Worm (Caenorhabditis elegans) whole organism, L3 larva: ENCODE data around the gene srap-1.

Experiments
- R02D3.7 ChIP-seq: fragments of 150-350 bp; optimal IDR thresholded peaks from 2 replicates; lab custom pipeline; 2014; ENCODE audit warnings: missing biosample characterization, missing genetic modification characterization
- ZK546.5 ChIP-seq: sonication (generic microtip); optimal IDR thresholded peaks from 2 replicates; lab custom pipeline; 2017; ENCODE audit warnings: missing biosample characterization, missing genetic modification characterization
- aly-2 ChIP-seq: fragments of 150-350 bp; optimal IDR thresholded peaks from 2 replicates; lab custom pipeline; 2014; ENCODE audit warnings: missing biosample characterization, missing genetic modification characterization
- ama-1 ChIP-seq: fragments of 150-350 bp; optimal IDR thresholded peaks from 2 replicates; lab custom pipeline; 2018
- ceh-16 ChIP-seq: sonication (generic microtip); optimal IDR thresholded peaks from 2 replicates; lab custom pipeline; 2017; ENCODE audit warnings: missing biosample characterization, missing genetic modification characterization
- ceh-28 ChIP-seq: fragments of 150-350 bp; optimal IDR thresholded peaks from 2 replicates; lab custom pipeline; 2014; ENCODE audit warnings: missing biosample characterization, missing genetic modification reagents, missing genetic modification characterization
- ceh-82 ChIP-seq: fragments of 150-350 bp; optimal IDR thresholded peaks from 2 replicates; lab custom pipeline; 2014; ENCODE audit warnings: missing biosample characterization, missing genetic modification characterization
- ceh-9 ChIP-seq: sonication (generic microtip); optimal IDR thresholded peaks from 2 replicates; lab custom pipeline; 2018; ENCODE audit warnings: missing biosample characterization, missing genetic modification characterization
- egl-27 ChIP-seq: sonication (generic microtip); optimal IDR thresholded peaks from 4 replicates; lab custom pipeline; 2017; ENCODE audit warnings: missing biosample characterization, missing genetic modification reagents, missing genetic modification characterization
- egl-5 ChIP-seq: fragments of 150-350 bp; optimal IDR thresholded peaks from 2 replicates; lab custom pipeline; 2017; ENCODE audit warnings: missing biosample characterization, missing genetic modification reagents, missing genetic modification characterization, inconsistent platforms
- elt-2 ChIP-seq: sonication (generic microtip); optimal IDR thresholded peaks from 2 replicates; lab custom pipeline; 2016; ENCODE audit warnings: missing genetic modification reagents, mild to moderate bottlenecking, missing genetic modification characterization, missing compliant biosample characterization
- elt-3 ChIP-seq, 3 experiments: fragments of 150-350 bp in 1 of 3; sonication (generic microtip) in 2 of 3; optimal IDR thresholded peaks; 2 replicates in 2 of 3; 4 replicates in 1 of 3; lab custom pipeline; 2014 to 2017; ENCODE audit warnings: missing biosample characterization in 3 of 3, missing genetic modification characterization in 3 of 3
- fkh-2 ChIP-seq: fragments of 150-350 bp; optimal IDR thresholded peaks from 2 replicates; lab custom pipeline; 2014; ENCODE audit warnings: missing biosample characterization, missing genetic modification reagents, missing genetic modification characterization
- hmg-11 ChIP-seq: sonication (generic microtip); optimal IDR thresholded peaks from 2 replicates; lab custom pipeline; 2016; ENCODE audit warnings: missing genetic modification characterization, missing compliant biosample characterization
- lin-15B ChIP-seq: fragments of 150-350 bp; optimal IDR thresholded peaks from 2 replicates; lab custom pipeline; 2014; ENCODE audit warnings: missing biosample characterization, missing genetic modification characterization
- lin-39 ChIP-seq: fragments of 150-350 bp; optimal IDR thresholded peaks from 2 replicates; lab custom pipeline; 2018; ENCODE audit warnings: missing biosample characterization, missing genetic modification reagents, missing genetic modification characterization
- lsy-12 ChIP-seq: sonication (generic microtip); optimal IDR thresholded peaks from 2 replicates; lab custom pipeline; 2016; ENCODE audit warnings: mild to moderate bottlenecking, missing genetic modification characterization, missing compliant biosample characterization
- mml-1 ChIP-seq: fragments of 150-350 bp; sonication (generic microtip); optimal IDR thresholded peaks from 3 replicates; lab custom pipeline; 2014; ENCODE audit warnings: missing biosample characterization, missing genetic modification characterization
- nfya-1 ChIP-seq: sonication (generic microtip); optimal IDR thresholded peaks from 2 replicates; lab custom pipeline; 2017; ENCODE audit warnings: missing genetic modification characterization, mild to moderate bottlenecking, missing compliant biosample characterization, antibody characterized with exemption, moderate library complexity; ENCODE audit not compliant: insufficient read depth
- nhr-11 ChIP-seq: fragments of 150-350 bp; optimal IDR thresholded peaks from 2 replicates; lab custom pipeline; 2014; ENCODE audit warnings: missing biosample characterization, missing genetic modification characterization
- nhr-12 ChIP-seq: fragments of 150-350 bp; optimal IDR thresholded peaks from 2 replicates; lab custom pipeline; 2014; ENCODE audit warnings: missing biosample characterization, missing genetic modification characterization
- nhr-23 ChIP-seq: fragments of 150-350 bp; optimal IDR thresholded peaks from 2 replicates; lab custom pipeline; 2014; ENCODE audit warnings: missing biosample characterization, missing genetic modification reagents, missing genetic modification characterization
- nhr-237 ChIP-seq: fragments of 150-350 bp; optimal IDR thresholded peaks from 2 replicates; lab custom pipeline; 2014; ENCODE audit warnings: missing biosample characterization, missing genetic modification characterization
- nhr-25 ChIP-seq: sonication (generic microtip); optimal IDR thresholded peaks from 2 replicates; lab custom pipeline; 2017; ENCODE audit warnings: missing biosample characterization, missing genetic modification characterization
- nhr-28 ChIP-seq: fragments of 150-350 bp; optimal IDR thresholded peaks from 2 replicates; lab custom pipeline; 2014; ENCODE audit warnings: missing biosample characterization, missing genetic modification characterization
- nhr-43 ChIP-seq: sonication (generic microtip); optimal IDR thresholded peaks from 2 replicates; lab custom pipeline; 2016; ENCODE audit warnings: mild to moderate bottlenecking, missing genetic modification characterization, missing compliant biosample characterization; ENCODE audit not compliant: poor library complexity, severe bottlenecking
- nhr-67 ChIP-seq: fragments of 150-350 bp; optimal IDR thresholded peaks from 2 replicates; lab custom pipeline; 2014; ENCODE audit warnings: missing biosample characterization, missing genetic modification characterization
- nhr-77 ChIP-seq: fragments of 150-350 bp; optimal IDR thresholded peaks from 2 replicates; lab custom pipeline; 2014; ENCODE audit warnings: missing biosample characterization, missing genetic modification characterization
- pha-4 ChIP-seq: fragments of 150-350 bp; optimal IDR thresholded peaks from 2 replicates; lab custom pipeline; 2014; ENCODE audit warnings: missing biosample characterization, missing genetic modification reagents, missing genetic modification characterization
- skn-1 ChIP-seq: fragments of 150-350 bp; optimal IDR thresholded peaks from 2 replicates; lab custom pipeline; 2014; ENCODE audit warnings: missing biosample characterization, missing genetic modification characterization
- snpc-4 ChIP-seq: fragments of 150-350 bp; optimal IDR thresholded peaks from 2 replicates; lab custom pipeline; 2014; ENCODE audit warnings: missing biosample characterization, missing genetic modification characterization
- tbx-2 ChIP-seq: sonication (generic microtip); optimal IDR thresholded peaks from 2 replicates; lab custom pipeline; 2016; ENCODE audit warnings: mild to moderate bottlenecking, missing genetic modification characterization, missing compliant biosample characterization
- unc-39 ChIP-seq: sonication (generic microtip); optimal IDR thresholded peaks from 4 replicates; lab custom pipeline; 2017; ENCODE audit warnings: missing biosample characterization, missing genetic modification characterization
- zag-1 ChIP-seq: fragments of 150-350 bp; optimal IDR thresholded peaks from 2 replicates; lab custom pipeline; 2014; ENCODE audit warnings: missing biosample characterization, missing genetic modification characterization
- ztf-4 ChIP-seq: fragments of 150-350 bp; optimal IDR thresholded peaks from 2 replicates; lab custom pipeline; 2014; ENCODE audit warnings: missing biosample characterization, missing genetic modification characterization

Gene srap-1

DNA sequence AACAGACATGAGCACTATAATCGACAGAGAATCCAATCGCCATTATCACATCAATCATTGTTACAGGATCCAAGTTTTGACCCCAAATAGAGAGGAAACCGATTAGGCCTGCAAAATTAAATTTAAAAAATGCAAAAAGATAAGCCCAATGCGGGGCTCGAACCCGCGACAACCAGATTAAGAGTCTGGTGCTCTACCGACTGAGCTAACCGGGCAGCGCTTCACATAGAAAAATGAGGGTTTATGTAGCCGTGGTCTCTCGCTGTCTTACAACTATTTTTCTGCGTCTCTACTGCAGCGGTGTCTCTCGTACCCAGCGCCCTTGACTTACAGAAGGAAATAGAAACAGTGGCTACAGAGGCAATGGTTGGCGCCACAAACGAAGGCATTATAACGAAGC is 45.4 kb upstream of the srap-1 start (continued):
- TF ChIP-seq ZK546.5 (tag; lab: Kevin White, UChicago) = no peak
- TF ChIP-seq mml-1 (tag; lab: Kevin White, UChicago) = no peak
- TF ChIP-seq snpc-4 (tag; lab: Kevin White, UChicago) = peak; percentile 3
- TF ChIP-seq nhr-67 (tag; lab: Kevin White, UChicago) = no peak
- TF ChIP-seq unc-39 (tag; lab: Kevin White, UChicago) = no peak
- TF ChIP-seq lsy-12 (tag; lab: Kevin White, UChicago) = no peak
- TF ChIP-seq skn-1 (tag; lab: Kevin White, UChicago) = no peak
- TF ChIP-seq nhr-25 (tag; lab: Kevin White, UChicago) = peak; percentile 42
- no peak for TF ChIP-seq egl-5 (tag; lab: Kevin White, UChicago)
- no peak for TF ChIP-seq nhr-11 (tag; lab: Kevin White, UChicago)
- no peak for TF ChIP-seq egl-27 (tag; lab: Kevin White, UChicago)
- no peak for TF ChIP-seq ztf-4 (tag; lab: Kevin White, UChicago)
- TF ChIP-seq nhr-12 = no peak
- TF ChIP-seq fkh-2 (tag; lab: Kevin White, UChicago) = no peak
- no peak for TF ChIP-seq nhr-28
- peak; percentile 77 for TF ChIP-seq hmg-11 (tag; lab: Kevin White, UChicago)

DNA sequence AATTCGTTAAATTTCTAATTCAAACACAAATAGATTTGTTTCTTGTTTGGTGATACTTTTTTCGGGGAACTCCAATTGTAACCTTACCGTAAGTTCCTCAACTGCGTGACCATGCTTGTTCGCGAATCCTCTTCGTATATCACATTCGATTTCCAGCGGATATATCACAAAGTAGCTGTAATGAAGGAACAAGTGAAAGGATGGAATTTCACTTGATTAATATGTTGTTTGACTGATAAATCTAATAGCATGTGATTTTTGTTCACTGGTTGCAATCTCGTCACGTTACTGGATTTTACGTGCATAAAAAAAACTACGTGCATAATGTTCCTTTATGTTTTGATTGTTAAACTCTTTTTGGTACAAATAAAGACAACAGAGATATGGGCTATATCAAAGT is 41.3 kb upstream of the srap-1 start:
- TF ChIP-seq nhr-25 (tag; lab: Kevin White, UChicago) (peak; percentile 26), zag-1 (tag; lab: Kevin White, UChicago) (no peak)
- TF ChIP-seq, all 47 proteins: peak for 1

DNA sequence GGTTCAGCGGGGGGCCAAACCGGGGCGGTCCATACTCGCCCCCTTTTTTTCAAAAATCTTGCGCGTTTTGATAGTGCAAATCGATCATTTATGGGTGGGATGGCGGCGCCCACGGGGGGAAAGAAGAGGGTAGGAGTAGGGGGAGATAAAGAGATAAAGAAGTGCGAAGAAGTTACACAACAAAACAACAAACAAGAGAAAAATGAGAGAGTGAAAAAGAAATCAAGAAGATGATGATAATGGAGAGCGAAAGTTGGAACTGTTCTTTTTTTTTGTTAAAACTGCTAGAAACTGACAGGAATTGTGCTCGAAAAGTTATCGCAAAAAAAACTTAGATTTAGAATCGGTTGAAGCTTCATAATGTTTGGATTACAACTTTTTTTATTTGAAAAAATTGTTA is 40.6 kb upstream of the srap-1 start, which contains the start of gene ptr-13:
Gene ptr-13, minus strand, starts transcription at position 92 of the 400 bp plus-strand sequence.
- TF ChIP-seq elt-3 (tag; optimal IDR thresholded peaks at IDR 0.05; lab: Kevin White, UChicago) = peak in 1 of 3 experiments; percentile 24
- TF ChIP-seq nhr-237 = no peak

DNA sequence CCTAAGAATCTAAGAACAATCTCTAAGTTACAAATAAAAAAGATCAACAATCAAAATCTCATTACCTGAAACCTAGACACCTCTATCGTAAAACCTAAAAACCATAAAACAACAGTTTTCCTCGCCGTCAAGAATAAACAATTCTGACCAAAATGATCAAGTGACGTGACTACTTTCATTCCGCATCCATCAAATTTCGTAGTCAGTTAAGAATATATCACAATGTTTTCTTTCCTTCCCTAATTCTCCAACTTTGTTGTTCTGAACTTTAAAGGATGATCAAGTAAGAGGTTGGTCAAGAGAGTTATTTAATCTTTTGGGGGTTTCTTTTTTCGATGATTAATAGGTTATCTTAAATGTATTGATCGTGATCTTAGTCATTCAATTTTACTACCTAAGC is 39.7 kb upstream of the srap-1 start:
- TF ChIP-seq nhr-43 (tag; lab: Kevin White, UChicago) (no peak), elt-2 (tag; lab: Kevin White, UChicago) (no peak)
- TF ChIP-seq, all 47 proteins: peak for 0

DNA sequence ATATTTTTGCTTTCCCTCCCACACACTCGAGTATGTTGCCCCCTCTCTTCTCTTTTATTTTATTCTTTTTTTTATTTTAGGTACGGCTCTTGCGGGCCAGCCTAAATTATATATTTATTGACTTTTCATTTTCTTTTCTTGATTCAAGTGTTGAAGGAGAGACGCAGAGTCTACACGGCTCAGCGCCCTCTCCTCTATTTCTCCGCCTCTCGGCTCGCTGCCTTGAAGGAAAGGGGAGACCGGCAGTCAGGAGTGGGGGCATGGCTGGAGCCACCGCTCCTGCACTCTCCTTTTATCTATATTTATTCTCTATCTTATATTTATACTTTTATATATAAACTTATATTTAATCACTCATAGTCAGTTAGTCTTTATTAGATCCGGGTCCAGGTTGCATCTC is 36.6 kb upstream of the srap-1 start:
- TF ChIP-seq nfya-1 (tag; lab: Kevin White, UChicago) (peak; percentile 40), snpc-4 (tag; lab: Kevin White, UChicago) (peak; percentile 69), ceh-9 (tag; lab: Kevin White, UChicago) (no peak), pha-4 (tag; lab: Kevin White, UChicago) (peak; percentile 43)

DNA sequence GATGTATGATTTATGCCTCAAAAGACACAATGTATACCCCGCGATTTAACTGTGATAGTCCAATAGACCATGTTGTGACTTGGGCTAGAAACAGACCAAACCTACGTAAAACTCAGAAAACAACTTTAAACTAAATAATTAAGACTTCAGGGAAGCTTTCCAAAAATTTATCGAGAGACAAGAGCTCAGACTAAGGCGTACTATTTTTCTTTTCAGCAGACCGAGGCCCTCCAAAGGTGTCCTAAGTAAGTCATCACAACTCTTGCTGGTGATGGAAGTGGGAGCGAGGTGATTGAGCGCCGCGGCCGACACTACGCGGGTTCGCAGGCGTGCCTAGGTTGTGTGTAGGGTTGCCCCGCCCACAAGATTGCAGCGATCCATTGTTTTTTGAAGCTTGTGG is 36.0 kb upstream of the srap-1 start:
- no peak for TF ChIP-seq ZK546.5 (tag; lab: Kevin White, UChicago)
- peak; percentile 34 for TF ChIP-seq pha-4 (tag; lab: Kevin White, UChicago)
- TF ChIP-seq aly-2 (tag; lab: Kevin White, UChicago) = peak; percentile 78
- no peak for TF ChIP-seq ceh-9 (tag; lab: Kevin White, UChicago)
- peak; percentile 21 for TF ChIP-seq ceh-82 (tag; lab: Kevin White, UChicago)
- TF ChIP-seq tbx-2 = peak; percentile 36
- peak; percentile 65 for TF ChIP-seq nhr-25 (tag; lab: Kevin White, UChicago)
- no peak for TF ChIP-seq zag-1 (tag; lab: Kevin White, UChicago)
- TF ChIP-seq lsy-12 (tag; lab: Kevin White, UChicago) = peak; percentile 65
- TF ChIP-seq elt-3 (tag; optimal IDR thresholded peaks at IDR 0.05; lab: Kevin White, UChicago) = no peak
- TF ChIP-seq nhr-43 (tag; lab: Kevin White, UChicago) = peak; percentile 91
- peak; percentile 28 for TF ChIP-seq lin-39 (tag; lab: Kevin White, UChicago)
- TF ChIP-seq ceh-28 (tag; lab: Kevin White, UChicago) = peak; percentile 48
- TF ChIP-seq skn-1 (tag; lab: Kevin White, UChicago) = peak; percentile 44
- TF ChIP-seq nfya-1 (tag; lab: Kevin White, UChicago) = peak; percentile 73
- TF ChIP-seq elt-2 (tag; lab: Kevin White, UChicago) = peak; percentile 50
- TF ChIP-seq lin-15B (tag; lab: Kevin White, UChicago) = peak; percentile 40
- peak; percentile 70 for TF ChIP-seq nhr-23
- TF ChIP-seq nhr-28 = no peak
- TF ChIP-seq unc-39 (tag; lab: Kevin White, UChicago) = no peak
- no peak for TF ChIP-seq ceh-16
- TF ChIP-seq nhr-77 (tag; lab: Kevin White, UChicago) = peak; percentile 43
- TF ChIP-seq ama-1 = peak; percentile 96
- peak; percentile 51 for TF ChIP-seq hmg-11 (tag; lab: Kevin White, UChicago)
- TF ChIP-seq snpc-4 (tag; lab: Kevin White, UChicago) = peak; percentile 99
- TF ChIP-seq R02D3.7 (tag; lab: Kevin White, UChicago) = peak; percentile 54
- TF ChIP-seq, all 47 proteins: peak for 19
